Fruit fly (Drosophila melanogaster) whole organism, wandering third instar larva: Measurements from ENCODE around the gene Cdk2.

ENCODE experiments used
- Abd-B ChIP-seq: fragments of >200 bp; optimal IDR thresholded peaks from 2 replicates; lab custom pipeline; 2017; ENCODE audit warnings: missing biosample characterization, missing genetic modification characterization
- CG32264 ChIP-seq: fragments of 200-800 bp; sonication (Bioruptor generic); optimal IDR thresholded peaks from 2 replicates; lab custom pipeline; 2016; ENCODE audit warnings: missing biosample characterization, missing genetic modification characterization
- CG9705 ChIP-seq: fragments of 200-800 bp; sonication (Bioruptor generic); optimal IDR thresholded peaks from 2 replicates; lab custom pipeline; 2018; ENCODE audit warnings: missing biosample characterization, mild to moderate bottlenecking, missing genetic modification characterization
- CrebA ChIP-seq: fragments of 200-800 bp; sonication (Bioruptor generic); optimal IDR thresholded peaks from 2 replicates; lab custom pipeline; 2016; ENCODE audit warnings: missing biosample characterization, mild to moderate bottlenecking, missing genetic modification characterization, borderline replicate concordance
- Dfd ChIP-seq: fragments of >200 bp; optimal IDR thresholded peaks from 2 replicates; lab custom pipeline; 2017; ENCODE audit warnings: missing biosample characterization, missing genetic modification characterization
- Dif ChIP-seq: fragments of 200-275, 200-300 bp; sonication (Bioruptor generic); optimal IDR thresholded peaks from 2 replicates; lab custom pipeline; 2018; ENCODE audit warnings: missing biosample characterization, missing genetic modification characterization; ENCODE audit not compliant: partially characterized antibody
- GATAd ChIP-seq: sonication (Bioruptor generic); optimal IDR thresholded peaks from 2 replicates; lab custom pipeline; 2016; ENCODE audit warnings: missing biosample characterization, missing genetic modification characterization
- HLH106 ChIP-seq: fragments of 200-800 bp; optimal IDR thresholded peaks from 3 replicates; lab custom pipeline; 2019; ENCODE audit warnings: missing biosample characterization, mild to moderate bottlenecking, missing genetic modification characterization, moderate library complexity
- Hnf4 ChIP-seq: fragments of 200-800 bp; sonication (Bioruptor generic); optimal IDR thresholded peaks from 2 replicates; lab custom pipeline; 2016; ENCODE audit warnings: missing biosample characterization, mild to moderate bottlenecking, missing genetic modification characterization
- Hr83 ChIP-seq: fragments of 200-300 bp; sonication (Bioruptor generic); optimal IDR thresholded peaks from 2 replicates; lab custom pipeline; 2016; ENCODE audit warnings: missing biosample characterization, mild to moderate bottlenecking, missing genetic modification characterization, moderate library complexity; ENCODE audit not compliant: poor library complexity, severe bottlenecking
- Jra ChIP-seq: sonication (Bioruptor generic); optimal IDR thresholded peaks from 2 replicates; lab custom pipeline; 2016; ENCODE audit warnings: missing biosample characterization, missing genetic modification characterization
- Mio ChIP-seq: sonication (Bioruptor generic); optimal IDR thresholded peaks from 2 replicates; lab custom pipeline; 2016; ENCODE audit warnings: missing biosample characterization, missing genetic modification characterization
- Myc ChIP-seq: fragments of >200 bp; optimal IDR thresholded peaks from 2 replicates; lab custom pipeline; 2017
- N ChIP-seq: fragments of >200 bp; optimal IDR thresholded peaks from 2 replicates; lab custom pipeline; 2018; ENCODE audit warnings: missing biosample characterization, missing external identifiers, missing genetic modification characterization
- OdsH ChIP-seq: fragments of 200-800 bp; sonication (Bioruptor generic); optimal IDR thresholded peaks from 2 replicates; lab custom pipeline; 2016; ENCODE audit warnings: missing biosample characterization, mild to moderate bottlenecking, missing genetic modification characterization
- Rel ChIP-seq, 2 experiments: fragments of 200-800 bp; sonication (Bioruptor generic) in 1 of 2; optimal IDR thresholded peaks; 2 replicates in 1 of 2; 3 replicates in 1 of 2; lab custom pipeline; 2016 to 2019; ENCODE audit warnings: mild to moderate bottlenecking in 2 of 2, missing biosample characterization in 2 of 2, missing genetic modification characterization in 2 of 2, moderate library complexity in 1 of 2
- Sp1 ChIP-seq: fragments of 200-800 bp; sonication (Bioruptor generic); optimal IDR thresholded peaks from 3 replicates; lab custom pipeline; 2019; ENCODE audit warnings: missing biosample characterization, mild to moderate bottlenecking, missing genetic modification characterization, moderate library complexity
- Vsx2 ChIP-seq: fragments of 200-300, 225-300 bp; sonication (Bioruptor generic); optimal IDR thresholded peaks from 2 replicates; lab custom pipeline; 2018; ENCODE audit warnings: missing biosample characterization, missing genetic modification characterization; ENCODE audit not compliant: partially characterized antibody
- br ChIP-seq: fragments of 200-800 bp; sonication (Bioruptor generic); optimal IDR thresholded peaks from 2 replicates; lab custom pipeline; 2016; ENCODE audit warnings: missing biosample characterization, missing genetic modification characterization
- brk ChIP-seq: fragments of 200-800 bp; sonication (Bioruptor generic); optimal IDR thresholded peaks from 2 replicates; lab custom pipeline; 2016; ENCODE audit warnings: missing biosample characterization, mild to moderate bottlenecking, missing genetic modification characterization
- dl ChIP-seq, 2 experiments: fragments of 175-275, 200-275 bp in 1 of 2; fragments of 200-275 bp in 1 of 2; sonication (Bioruptor generic); optimal IDR thresholded peaks; lab custom pipeline; 2018; ENCODE audit warnings: mild to moderate bottlenecking in 2 of 2, missing biosample characterization in 2 of 2, missing genetic modification characterization in 2 of 2, moderate library complexity in 2 of 2; ENCODE audit not compliant: partially characterized antibody in 2 of 2, insufficient read depth in 1 of 2
- dmrt93B ChIP-seq: fragments of 200-800 bp; sonication (Bioruptor generic); optimal IDR thresholded peaks from 2 replicates; lab custom pipeline; 2018; ENCODE audit warnings: missing biosample characterization, mild to moderate bottlenecking, missing genetic modification characterization
- dsf ChIP-seq: sonication (Bioruptor generic); optimal IDR thresholded peaks from 2 replicates; lab custom pipeline; 2016; ENCODE audit warnings: missing biosample characterization, missing genetic modification characterization, borderline replicate concordance
- ey ChIP-seq: fragments of 200-800 bp; sonication (Bioruptor generic); optimal IDR thresholded peaks from 2 replicates; lab custom pipeline; 2016; ENCODE audit warnings: missing biosample characterization, missing genetic modification characterization
- foxo ChIP-seq, 2 experiments: fragments of 200-800 bp; sonication (Bioruptor generic); optimal IDR thresholded peaks; 2 replicates in 1 of 2; 3 replicates in 1 of 2; lab custom pipeline; 2016 to 2017; ENCODE audit warnings: missing biosample characterization in 2 of 2, missing genetic modification characterization in 2 of 2
- fru ChIP-seq: fragments of 200-800 bp; sonication (Bioruptor generic); optimal IDR thresholded peaks from 3 replicates; lab custom pipeline; 2016; ENCODE audit warnings: missing biosample characterization, mild to moderate bottlenecking, missing genetic modification characterization
- h ChIP-seq: fragments of 200-800 bp; sonication (Bioruptor generic); optimal IDR thresholded peaks from 3 replicates; lab custom pipeline; 2016; ENCODE audit warnings: missing biosample characterization, mild to moderate bottlenecking, missing genetic modification characterization
- jim ChIP-seq: fragments of 175-275, 200-325 bp; sonication (Bioruptor generic); optimal IDR thresholded peaks from 2 replicates; lab custom pipeline; 2016; ENCODE audit warnings: missing biosample characterization, mild to moderate bottlenecking, missing genetic modification characterization
- lola ChIP-seq: fragments of >200 bp; optimal IDR thresholded peaks from 2 replicates; lab custom pipeline; 2017; ENCODE audit warnings: missing biosample characterization, missing genetic modification characterization
- pan ChIP-seq: fragments of >200 bp; optimal IDR thresholded peaks from 2 replicates; lab custom pipeline; 2017
- psq ChIP-seq: fragments of 200-800 bp; sonication (Bioruptor generic); optimal IDR thresholded peaks from 3 replicates; lab custom pipeline; 2017; ENCODE audit warnings: missing biosample characterization, mild to moderate bottlenecking, missing genetic modification characterization, moderate library complexity
- rgr ChIP-seq: fragments of 200-800 bp; sonication (Bioruptor generic); optimal IDR thresholded peaks from 3 replicates; lab custom pipeline; 2016; ENCODE audit warnings: missing biosample characterization, mild to moderate bottlenecking, missing genetic modification characterization
- sage ChIP-seq: fragments of 200-800 bp; sonication (Bioruptor generic); optimal IDR thresholded peaks from 2 replicates; lab custom pipeline; 2016; ENCODE audit warnings: missing biosample characterization, mild to moderate bottlenecking, missing genetic modification characterization
- sv ChIP-seq: fragments of 200-800 bp; sonication (Bioruptor generic); optimal IDR thresholded peaks from 3 replicates; lab custom pipeline; 2016; ENCODE audit warnings: missing biosample characterization, missing genetic modification characterization
- tai ChIP-seq: sonication (Bioruptor generic); optimal IDR thresholded peaks from 2 replicates; lab custom pipeline; 2016; ENCODE audit warnings: missing biosample characterization, missing genetic modification characterization
- usp ChIP-seq: fragments of >200 bp; optimal IDR thresholded peaks from 2 replicates; lab custom pipeline; 2017; ENCODE audit warnings: missing biosample characterization, missing genetic modification characterization
- woc ChIP-seq: sonication (Bioruptor generic); optimal IDR thresholded peaks from 2 replicates; lab custom pipeline; 2016; ENCODE audit warnings: missing biosample characterization, mild to moderate bottlenecking, missing genetic modification characterization

The Cdk2 gene

DNA sequence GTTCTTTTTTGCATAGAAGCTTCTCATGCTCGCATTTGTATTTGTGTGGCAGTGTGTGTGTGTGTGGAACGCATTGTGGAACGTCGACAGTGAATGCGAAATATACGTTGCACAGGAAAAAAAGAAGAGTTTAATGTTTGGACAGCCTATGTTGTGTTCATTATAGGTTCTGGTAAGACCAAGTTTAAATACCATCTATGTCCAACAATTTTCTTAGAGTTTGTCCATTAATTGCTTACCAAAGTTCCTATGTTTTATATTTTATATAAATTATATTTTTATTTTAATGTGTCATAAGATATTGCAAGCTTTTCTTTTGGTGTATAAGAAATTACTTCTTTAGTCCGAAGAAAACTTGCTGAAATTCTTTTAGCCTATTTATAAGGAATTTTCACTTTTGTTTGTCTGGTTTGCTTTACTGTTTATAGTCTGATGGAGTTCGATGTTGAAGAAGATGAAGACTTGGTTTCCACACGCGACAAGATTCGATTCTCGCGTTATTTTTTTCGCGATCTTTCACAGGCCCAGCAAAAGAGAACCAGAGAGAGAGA lies 46.8 kb downstream of the Cdk2 start (continued):
- TF ChIP-seq Dif (GFP tag; lab: Kevin White, UChicago), result no peak
- TF ChIP-seq Jra (GFP tag; lab: Kevin White, UChicago), result no peak
- peak in 1 of 2 experiments; percentile 91 for TF ChIP-seq foxo (GFP tag; optimal IDR thresholded peaks at IDR 0.05; lab: Kevin White, UChicago)
- TF ChIP-seq jim (GFP tag; lab: Kevin White, UChicago), result no peak
- TF ChIP-seq HLH106 (tag; lab: Kevin White, UChicago), result peak; percentile 89

DNA sequence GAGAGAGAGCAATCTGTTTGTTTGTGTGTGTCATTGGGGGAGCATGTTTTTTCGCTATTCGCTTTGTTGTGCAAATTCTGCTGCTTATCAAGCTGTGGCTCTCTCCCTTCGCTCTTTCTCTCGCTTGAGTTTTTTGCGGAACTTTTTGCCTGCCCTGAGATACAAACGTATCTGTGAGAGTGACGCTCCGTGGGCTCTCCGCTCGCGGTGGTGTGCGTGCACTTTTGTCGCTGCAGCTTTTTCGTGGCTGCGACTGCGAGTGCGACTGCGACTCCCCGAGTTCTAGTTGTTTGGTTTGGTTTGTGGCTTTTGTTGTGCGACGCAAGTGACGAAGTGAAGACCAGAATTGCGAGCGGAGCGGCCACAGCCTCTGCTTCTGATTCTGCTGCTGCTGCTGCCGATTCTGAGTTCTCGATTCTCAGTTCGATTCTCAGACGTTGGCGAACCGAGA lies 47.3 kb downstream of the Cdk2 start:
- TF ChIP-seq Jra (GFP tag; lab: Kevin White, UChicago) (peak; percentile 47), GATAd (GFP tag; lab: Kevin White, UChicago) (no peak), Rel (GFP tag; optimal IDR thresholded peaks at IDR 0.05; lab: Kevin White, UChicago) (peak; percentile 94), Rel (tag; optimal IDR thresholded peaks at IDR 0.05; lab: Kevin White, UChicago) (peak; percentile 65), Sp1 (GFP tag; lab: Kevin White, UChicago) (peak; percentile 36), br (peak; percentile 43), CG9705 (GFP tag; lab: Kevin White, UChicago) (no peak), brk (GFP tag; lab: Kevin White, UChicago) (peak; percentile 76), Vsx2 (GFP tag; lab: Kevin White, UChicago) (peak; percentile 85), tai (GFP tag; lab: Kevin White, UChicago) (no peak), dl (GFP tag; optimal IDR thresholded peaks at IDR 0.05; lab: Kevin White, UChicago; ENCODE audit: insufficient read depth in 1 of 2, partially characterized antibody in 2 of 2) (peak; percentile 84 to 88), psq (GFP tag; lab: Kevin White, UChicago) (peak; percentile 79), CrebA (peak; percentile 92), Mio (GFP tag; lab: Kevin White, UChicago) (no peak), sv (no peak), Abd-B (GFP tag; lab: Kevin White, UChicago) (no peak), Hr83 (GFP tag; lab: Kevin White, UChicago) (peak; percentile 1), HLH106 (tag; lab: Kevin White, UChicago) (peak; percentile 3), h (peak; percentile 51), N (peak; percentile 25), Dif (GFP tag; lab: Kevin White, UChicago) (peak; percentile 95), sage (GFP tag; lab: Kevin White, UChicago) (peak; percentile 84), foxo (GFP tag; optimal IDR thresholded peaks at IDR 0.05; lab: Kevin White, UChicago) (peak in 1 of 2 experiments; percentile 89), CG32264 (GFP tag; lab: Kevin White, UChicago) (peak; percentile 61), rgr (GFP tag; lab: Kevin White, UChicago) (peak; percentile 19)

dm6 chr3R:20783714-20784435 lies 48.5 kb downstream of the Cdk2 start:
- TF ChIP-seq CG32264 (GFP tag; lab: Kevin White, UChicago), result peak; percentile 27
- TF ChIP-seq Jra (GFP tag; lab: Kevin White, UChicago), result peak; percentile 44
- peak; percentile 86 for TF ChIP-seq N
- TF ChIP-seq OdsH (GFP tag; lab: Kevin White, UChicago), result peak; percentile 53
- no peak for TF ChIP-seq Mio (GFP tag; lab: Kevin White, UChicago)
- no peak for TF ChIP-seq lola
- TF ChIP-seq sv, result no peak
- TF ChIP-seq Hr83 (GFP tag; lab: Kevin White, UChicago), result peak; percentile 81
- peak; percentile 77 for TF ChIP-seq CrebA
- TF ChIP-seq psq (GFP tag; lab: Kevin White, UChicago), result peak; percentile 93
- peak; percentile 8 for TF ChIP-seq woc (GFP tag; lab: Kevin White, UChicago)
- peak; percentile 5 to 73 for TF ChIP-seq foxo (GFP tag; optimal IDR thresholded peaks at IDR 0.05; lab: Kevin White, UChicago)
- peak; percentile 56 for TF ChIP-seq Hnf4 (GFP tag; lab: Kevin White, UChicago)
- no peak for TF ChIP-seq dsf (GFP tag; lab: Kevin White, UChicago)
- TF ChIP-seq br, result peak; percentile 52
- peak; percentile 65 for TF ChIP-seq fru
- no peak for TF ChIP-seq Dfd (GFP tag; lab: Kevin White, UChicago)
- TF ChIP-seq h, result peak; percentile 67
- peak; percentile 65 for TF ChIP-seq rgr (GFP tag; lab: Kevin White, UChicago)
- TF ChIP-seq Dif (GFP tag; lab: Kevin White, UChicago), result peak; percentile 68
- peak; percentile 20 for TF ChIP-seq tai (GFP tag; lab: Kevin White, UChicago)
- no peak for TF ChIP-seq dmrt93B
- peak; percentile 52 for TF ChIP-seq Sp1 (GFP tag; lab: Kevin White, UChicago)
- peak; percentile 24 for TF ChIP-seq Rel (GFP tag; optimal IDR thresholded peaks at IDR 0.05; lab: Kevin White, UChicago)
- TF ChIP-seq Rel (tag; optimal IDR thresholded peaks at IDR 0.05; lab: Kevin White, UChicago), result peak; percentile 72
- no peak for TF ChIP-seq pan (lab: Kevin White, UChicago)
- peak in 1 of 2 experiments; percentile 35 for TF ChIP-seq dl (GFP tag; optimal IDR thresholded peaks at IDR 0.05; lab: Kevin White, UChicago; ENCODE audit: insufficient read depth in 1 of 2, partially characterized antibody in 2 of 2)
- TF ChIP-seq usp (GFP tag; lab: Kevin White, UChicago), result no peak
- peak; percentile 15 for TF ChIP-seq Vsx2 (GFP tag; lab: Kevin White, UChicago)
- TF ChIP-seq CG9705 (GFP tag; lab: Kevin White, UChicago), result no peak
- TF ChIP-seq HLH106 (tag; lab: Kevin White, UChicago), result no peak
- TF ChIP-seq ey (GFP tag; lab: Kevin White, UChicago), result peak; percentile 32
- no peak for TF ChIP-seq brk (GFP tag; lab: Kevin White, UChicago)
- TF ChIP-seq Myc (lab: Kevin White, UChicago), result no peak
- peak; percentile 43 for TF ChIP-seq sage (GFP tag; lab: Kevin White, UChicago)
- TF ChIP-seq GATAd (GFP tag; lab: Kevin White, UChicago), result peak; percentile 27
- peak; percentile 43 for TF ChIP-seq jim (GFP tag; lab: Kevin White, UChicago)
